Fruit fly (Drosophila melanogaster): ENCODE results near the gene Cpr76Bc.

dm6 chr3L:19497623-19498022 lies 23.1 kb upstream of the Cpr76Bc start, which contains the start of gene CG9449:
- TF ChIP-seq toe (GFP tag; optimal IDR thresholded peaks at IDR 0.05) = no peak
- no peak for TF ChIP-seq CG14711 (tag; optimal IDR thresholded peaks at IDR 0.05)
- no peak for TF ChIP-seq Mnt (GFP tag; optimal IDR thresholded peaks at IDR 0.05)
- TF ChIP-seq cic (GFP tag; optimal IDR thresholded peaks at IDR 0.05) = no peak
- TF ChIP-seq CG7101 (tag; optimal IDR thresholded peaks at IDR 0.05) = no peak
- no peak for TF ChIP-seq CG5204 (GFP tag; optimal IDR thresholded peaks at IDR 0.05)
- no peak for TF ChIP-seq kay (GFP tag; ENCODE audit: borderline replicate concordance)
- no peak for TF ChIP-seq bab1 (GFP tag; optimal IDR thresholded peaks at IDR 0.05)
- TF ChIP-seq CG1620 (GFP tag; optimal IDR thresholded peaks at IDR 0.05) = no peak
- no peak for TF ChIP-seq Clk (GFP tag; optimal IDR thresholded peaks at IDR 0.05)
